Fruit fly (Drosophila melanogaster) whole organism, embryonic: ENCODE results near the gene CG14650.

Source experiments
- Atf3 ChIP-seq: fragments of 200-800 bp; sonication (Bioruptor generic); optimal IDR thresholded peaks from 3 replicates; lab custom pipeline; 2016; ENCODE audit warnings: missing biosample characterization, missing genetic modification characterization
- Bdp1 ChIP-seq: fragments of 200-800 bp; sonication (Bioruptor generic); optimal IDR thresholded peaks from 3 replicates; lab custom pipeline; 2016; ENCODE audit warnings: missing biosample characterization, missing genetic modification characterization
- Blimp-1 ChIP-seq: fragments of 200-800 bp; sonication (Bioruptor generic); optimal IDR thresholded peaks from 3 replicates; lab custom pipeline; 2018; ENCODE audit warnings: missing biosample characterization, missing genetic modification characterization, mild to moderate bottlenecking, moderate library complexity, missing genetic modification reagents
- CG10147 ChIP-seq: fragments of 200-800 bp; sonication (Bioruptor generic); optimal IDR thresholded peaks from 2 replicates; lab custom pipeline; 2019; ENCODE audit warnings: missing biosample characterization, mild to moderate bottlenecking, missing genetic modification characterization, moderate library complexity
- CG10267 ChIP-seq: fragments of 200-800 bp; sonication (Bioruptor generic); optimal IDR thresholded peaks from 2 replicates; lab custom pipeline; 2018; ENCODE audit warnings: missing biosample characterization, mild to moderate bottlenecking, missing genetic modification characterization, moderate library complexity
- CG10959 ChIP-seq: fragments of 200-800 bp; sonication (Bioruptor generic); IDR thresholded peaks from 2 replicates; pipeline ENCODE4 v1.3.6; 2022; ENCODE audit warnings: missing biosample characterization, missing genetic modification characterization
- CG11695 ChIP-seq: fragments of 200-800 bp; sonication (Bioruptor generic); IDR thresholded peaks from 3 replicates; pipeline ENCODE4 v1.3.6; 2022; ENCODE audit warnings: missing biosample characterization, missing genetic modification characterization
- CG11696 ChIP-seq: fragments of 200-800 bp; sonication (Bioruptor generic); IDR thresholded peaks from 2 replicates; pipeline ENCODE4 v1.3.6; 2022; ENCODE audit warnings: missing biosample characterization, missing genetic modification characterization
- CG12155 ChIP-seq: fragments of 200-800 bp; sonication (Bioruptor generic); optimal IDR thresholded peaks from 3 replicates; lab custom pipeline; 2016; ENCODE audit warnings: missing biosample characterization, missing genetic modification characterization
- CG12391 ChIP-seq: fragments of 200-800 bp; sonication (Bioruptor generic); optimal IDR thresholded peaks from 3 replicates; lab custom pipeline; 2018; ENCODE audit warnings: missing biosample characterization, mild to moderate bottlenecking, missing genetic modification characterization, moderate library complexity
- CG2712 ChIP-seq: fragments of 200-800 bp; optimal IDR thresholded peaks from 3 replicates; lab custom pipeline; 2019; ENCODE audit warnings: missing biosample characterization, mild to moderate bottlenecking, missing genetic modification characterization, moderate library complexity
- CG31441 ChIP-seq: fragments of 200-800 bp; sonication (Bioruptor generic); IDR thresholded peaks from 2 replicates; pipeline ENCODE4 v1.3.6; 2022; ENCODE audit warnings: missing biosample characterization, missing genetic modification characterization
- CG6813 ChIP-seq: fragments of 200-800 bp; sonication (Bioruptor generic); optimal IDR thresholded peaks from 2 replicates; lab custom pipeline; 2017; ENCODE audit warnings: missing biosample characterization, missing genetic modification characterization, mild to moderate bottlenecking, moderate library complexity, missing genetic modification reagents
- Chrac-16 ChIP-seq: fragments of 200-800 bp; sonication (Bioruptor generic); optimal IDR thresholded peaks from 3 replicates; lab custom pipeline; 2016; ENCODE audit warnings: missing biosample characterization, missing genetic modification characterization
- Dip3 ChIP-seq: fragments of 200-800 bp; sonication (Bioruptor generic); optimal IDR thresholded peaks from 3 replicates; lab custom pipeline; 2016; ENCODE audit warnings: missing biosample characterization, missing genetic modification characterization
- Dp ChIP-seq: fragments of 200-800 bp; sonication (Bioruptor generic); optimal IDR thresholded peaks from 2 replicates; lab custom pipeline; 2018; ENCODE audit warnings: missing biosample characterization, mild to moderate bottlenecking, missing genetic modification characterization, moderate library complexity
- ERR ChIP-seq: fragments of 200-800 bp; sonication (Bioruptor generic); optimal IDR thresholded peaks from 2 replicates; lab custom pipeline; 2016; ENCODE audit warnings: missing biosample characterization, missing genetic modification characterization
- Hmr ChIP-seq: fragments of 200-800 bp; sonication (Bioruptor generic); optimal IDR thresholded peaks from 3 replicates; lab custom pipeline; 2017; ENCODE audit warnings: mild to moderate bottlenecking, missing biosample characterization, missing genetic modification reagents, missing genetic modification characterization
- MBD-R2 ChIP-seq: fragments of 200-800 bp; sonication (Bioruptor generic); IDR thresholded peaks from 2 replicates; pipeline ENCODE4 v1.3.6; 2022; ENCODE audit warnings: missing biosample characterization, missing genetic modification characterization
- Nf-YA ChIP-seq: fragments of 200-800 bp; sonication (Bioruptor generic); IDR thresholded peaks from 2 replicates; pipeline ENCODE4 v1.3.6; 2022; ENCODE audit warnings: missing biosample characterization, missing genetic modification characterization
- Nf-YC ChIP-seq: fragments of 200-800 bp; optimal IDR thresholded peaks from 3 replicates; lab custom pipeline; 2019; ENCODE audit warnings: missing biosample characterization, mild to moderate bottlenecking, missing genetic modification characterization, moderate library complexity
- PHDP ChIP-seq: fragments of 200-800 bp; sonication (Bioruptor generic); optimal IDR thresholded peaks from 3 replicates; lab custom pipeline; 2018; ENCODE audit warnings: missing biosample characterization, mild to moderate bottlenecking, missing genetic modification characterization, moderate library complexity
- Six4 ChIP-seq: fragments of 200-800 bp; sonication (Bioruptor generic); optimal IDR thresholded peaks from 2 replicates; lab custom pipeline; 2016; ENCODE audit warnings: missing biosample characterization, missing genetic modification characterization
- bbx ChIP-seq: fragments of 200-800 bp; sonication (Bioruptor generic); IDR thresholded peaks from 2 replicates; pipeline ENCODE4 v1.3.6; 2022; ENCODE audit warnings: missing biosample characterization, missing genetic modification characterization; ENCODE audit not compliant: partially characterized antibody
- cg ChIP-seq: fragments of 200-800 bp; sonication (Bioruptor generic); optimal IDR thresholded peaks from 3 replicates; lab custom pipeline; 2019; ENCODE audit warnings: missing biosample characterization, mild to moderate bottlenecking, missing genetic modification characterization, moderate library complexity
- chinmo ChIP-seq: fragments of 200-800 bp; sonication (Bioruptor generic); IDR thresholded peaks from 4 replicates; pipeline ENCODE4 v1.3.6; 2022; ENCODE audit warnings: missing biosample characterization, missing genetic modification characterization; ENCODE audit not compliant: partially characterized antibody
- ci ChIP-seq: fragments of 200-800 bp; sonication (Bioruptor generic); IDR thresholded peaks from 3 replicates; pipeline ENCODE4 v1.3.6; 2022; ENCODE audit warnings: missing biosample characterization, missing genetic modification characterization
- cwo ChIP-seq: fragments of 200-800 bp; sonication (Bioruptor generic); optimal IDR thresholded peaks from 3 replicates; lab custom pipeline; 2017; ENCODE audit warnings: missing biosample characterization, missing genetic modification characterization, mild to moderate bottlenecking, moderate library complexity, missing genetic modification reagents
- ems ChIP-seq: fragments of 200-800 bp; sonication (Bioruptor generic); optimal IDR thresholded peaks from 3 replicates; lab custom pipeline; 2016; ENCODE audit warnings: missing biosample characterization, missing genetic modification characterization
- ewg ChIP-seq: fragments of 200-800 bp; sonication (Bioruptor generic); optimal IDR thresholded peaks from 3 replicates; lab custom pipeline; 2017; ENCODE audit warnings: mild to moderate bottlenecking, missing biosample characterization, missing genetic modification reagents, missing genetic modification characterization
- fu2 ChIP-seq: fragments of 200-800 bp; sonication (Bioruptor generic); optimal IDR thresholded peaks from 2 replicates; lab custom pipeline; 2016; ENCODE audit warnings: missing biosample characterization, missing genetic modification characterization
- gcm2 ChIP-seq: fragments of 200-800 bp; sonication (Bioruptor generic); optimal IDR thresholded peaks from 2 replicates; lab custom pipeline; 2016; ENCODE audit warnings: missing biosample characterization, missing genetic modification characterization
- grau ChIP-seq: fragments of 200-800 bp; optimal IDR thresholded peaks from 3 replicates; lab custom pipeline; 2019; ENCODE audit warnings: missing biosample characterization, mild to moderate bottlenecking, missing genetic modification characterization, moderate library complexity
- lab ChIP-seq: fragments of 200-800 bp; sonication (Bioruptor generic); optimal IDR thresholded peaks from 3 replicates; lab custom pipeline; 2017; ENCODE audit warnings: missing biosample characterization, missing genetic modification characterization, mild to moderate bottlenecking, moderate library complexity, missing genetic modification reagents
- lilli ChIP-seq: fragments of 200-800 bp; sonication (Bioruptor generic); optimal IDR thresholded peaks from 3 replicates; lab custom pipeline; 2016; ENCODE audit warnings: missing biosample characterization, missing genetic modification characterization
- nerfin-2 ChIP-seq: fragments of 200-800 bp; sonication (Bioruptor generic); IDR thresholded peaks from 2 replicates; pipeline ENCODE4 v1.3.6; 2022; ENCODE audit warnings: missing biosample characterization, missing genetic modification characterization; ENCODE audit not compliant: partially characterized antibody
- pb ChIP-seq: fragments of 200-800 bp; sonication (Bioruptor generic); optimal IDR thresholded peaks from 3 replicates; lab custom pipeline; 2016; ENCODE audit warnings: missing biosample characterization, missing genetic modification characterization
- schlank ChIP-seq: fragments of 200-800 bp; sonication (Bioruptor generic); optimal IDR thresholded peaks from 2 replicates; lab custom pipeline; 2018; ENCODE audit warnings: missing biosample characterization, mild to moderate bottlenecking, missing genetic modification characterization
- sd ChIP-seq: fragments of 200-800 bp; sonication (Bioruptor generic); optimal IDR thresholded peaks from 3 replicates; lab custom pipeline; 2018; ENCODE audit warnings: missing biosample characterization, mild to moderate bottlenecking, missing genetic modification characterization, moderate library complexity
- so ChIP-seq: fragments of 200-800 bp; sonication (Bioruptor generic); IDR thresholded peaks from 3 replicates; pipeline ENCODE4 v1.3.6; 2022; ENCODE audit warnings: missing biosample characterization, missing genetic modification characterization
- sr ChIP-seq: fragments of 200-800 bp; sonication (Bioruptor generic); IDR thresholded peaks from 3 replicates; pipeline ENCODE4 v1.3.6; 2022; ENCODE audit warnings: missing biosample characterization, missing genetic modification characterization
- stwl ChIP-seq: fragments of 200-800 bp; sonication (Bioruptor generic); optimal IDR thresholded peaks from 3 replicates; lab custom pipeline; 2018; ENCODE audit warnings: missing biosample characterization, mild to moderate bottlenecking, missing genetic modification characterization, moderate library complexity
- toy ChIP-seq: fragments of 200-800 bp; sonication (Bioruptor generic); IDR thresholded peaks from 2 replicates; pipeline ENCODE4 v1.3.6; 2022; ENCODE audit warnings: missing biosample characterization, missing genetic modification characterization
- wdn ChIP-seq: fragments of 200-800 bp; sonication (Bioruptor generic); IDR thresholded peaks from 2 replicates; pipeline ENCODE4 v1.3.6; 2022; ENCODE audit warnings: missing biosample characterization, missing genetic modification characterization
- yki ChIP-seq: fragments of >200 bp; optimal IDR thresholded peaks from 3 replicates; lab custom pipeline; 2018
- zen2 ChIP-seq: fragments of 200-800 bp; sonication (Bioruptor generic); IDR thresholded peaks from 3 replicates; pipeline ENCODE4 v1.3.6; 2022; ENCODE audit warnings: missing biosample characterization, missing genetic modification characterization; ENCODE audit not compliant: partially characterized antibody

Gene CG14650

dm6 chr3R:4402884-4403705, 34.1 kb upstream of the CG14650 start, which contains the start of gene lost (continued):
- TF ChIP-seq so (GFP tag; lab: Robert Waterston, UW) (no peak; the same call in 2 of the 3 replicates), yki (lab: Kevin White, UChicago) (no peak), CG10267 (peak; percentile 48), gcm2 (no peak), CG10959 (GFP tag; lab: Robert Waterston, UW) (no peak), wdn (GFP tag; lab: Robert Waterston, UW) (peak; percentile 17; the same call in 1 of the 2 replicates), bbx (peak; percentile 99), nerfin-2 (GFP tag; lab: Robert Waterston, UW) (peak; percentile 97), pb (GFP tag; lab: Kevin White, UChicago) (peak; percentile 3), CG2712 (tag; lab: Kevin White, UChicago) (peak; percentile 62), CG12155 (GFP tag; lab: Kevin White, UChicago) (peak; percentile 27), CG11695 (GFP tag; lab: Robert Waterston, UW) (0 out of 3 replicates have a peak, but pooled peaks have one; percentile 16), CG31441 (GFP tag; lab: Robert Waterston, UW) (peak; percentile 34; the same call in 1 of the 2 replicates), Dp (GFP tag; lab: Kevin White, UChicago) (peak; percentile 62), Nf-YC (tag; lab: Kevin White, UChicago) (peak; percentile 34), fu2 (GFP tag; lab: Kevin White, UChicago) (peak; percentile 22), schlank (tag; lab: Kevin White, UChicago) (no peak), sr (GFP tag; lab: Robert Waterston, UW) (0 out of 3 replicates have a peak, but pooled peaks have one; percentile 8)

dm6 chr3R:4403706-4404392, 33.3 kb upstream of the CG14650 start:
- no peak for TF ChIP-seq stwl
- peak; percentile 38 for TF ChIP-seq Dip3
- TF ChIP-seq ci (GFP tag; lab: Robert Waterston, UW) = peak; percentile 22; the same call in 1 of the 3 replicates
- peak; percentile 29 for TF ChIP-seq CG6813 (GFP tag; lab: Kevin White, UChicago)
- peak; percentile 6 for TF ChIP-seq Bdp1 (GFP tag; lab: Kevin White, UChicago)
- peak; percentile 13 for TF ChIP-seq PHDP (tag; lab: Kevin White, UChicago)
- TF ChIP-seq Blimp-1 (GFP tag; lab: Kevin White, UChicago) = peak; percentile 38
- TF ChIP-seq sr (GFP tag; lab: Robert Waterston, UW) = no peak
- peak; percentile 4 for TF ChIP-seq CG10147 (GFP tag; lab: Kevin White, UChicago)
- peak; percentile 57; the same call in 1 of the 4 replicates for TF ChIP-seq chinmo (GFP tag; lab: Robert Waterston, UW)
- peak; percentile 26 for TF ChIP-seq ERR (GFP tag; lab: Kevin White, UChicago)
- TF ChIP-seq grau (tag; lab: Kevin White, UChicago) = peak; percentile 79
- peak; percentile 21 for TF ChIP-seq ewg (GFP tag; lab: Kevin White, UChicago)
- peak; percentile 3 for TF ChIP-seq lab (GFP tag; lab: Kevin White, UChicago)
- peak; percentile 97 for TF ChIP-seq sd (tag; lab: Kevin White, UChicago)
- peak; percentile 45 for TF ChIP-seq Hmr
- TF ChIP-seq ems = peak; percentile 8
- TF ChIP-seq Chrac-16 = peak; percentile 5
- 0 out of 2 replicates have a peak, but pooled peaks have one; percentile 17 for TF ChIP-seq MBD-R2 (GFP tag; lab: Robert Waterston, UW)
- no peak for TF ChIP-seq CG11696
- peak; percentile 35 for TF ChIP-seq cwo (GFP tag; lab: Kevin White, UChicago)
- peak; percentile 19 for TF ChIP-seq Atf3 (GFP tag; lab: Kevin White, UChicago)
- TF ChIP-seq toy (GFP tag; lab: Robert Waterston, UW) = no peak
- 0 out of 2 replicates have a peak, but pooled peaks have one; percentile 13 for TF ChIP-seq Nf-YA (GFP tag; lab: Robert Waterston, UW)
- peak; percentile 16 for TF ChIP-seq CG12391 (tag; lab: Kevin White, UChicago)
- peak; percentile 81 for TF ChIP-seq cg (GFP tag; lab: Kevin White, UChicago)
- no peak for TF ChIP-seq Six4 (GFP tag; lab: Kevin White, UChicago)
- TF ChIP-seq zen2 (GFP tag; lab: Robert Waterston, UW) = peak; percentile 45; the same call in 1 of the 3 replicates
- peak; percentile 6 for TF ChIP-seq lilli (GFP tag; lab: Kevin White, UChicago)
